Worm (Caenorhabditis elegans): ENCODE results near the gene F23D12.11.

- TF ChIP-seq ama-1 (optimal IDR thresholded peaks at IDR 0.05) (no peak), flt-1 (GFP tag; IDR thresholded peaks at IDR 0.05) (no peak), aly-1 (tag; optimal IDR thresholded peaks at IDR 0.05) (no peak), ceh-36 (tag; optimal IDR thresholded peaks at IDR 0.05) (no peak), B0310.2 (tag; optimal IDR thresholded peaks at IDR 0.05) (no peak), tra-4 (tag; optimal IDR thresholded peaks at IDR 0.05) (no peak), hnd-1 (tag; optimal IDR thresholded peaks at IDR 0.05) (no peak), hmbx-1 (tag; optimal IDR thresholded peaks at IDR 0.05) (no peak), F13C5.2 (tag; optimal IDR thresholded peaks at IDR 0.05) (no peak), tbx-37 (GFP tag; conservative IDR thresholded peaks at IDR 0.05) (no peak), hmg-4 (GFP tag; optimal IDR thresholded peaks at IDR 0.05) (no peak), tbx-11 (GFP tag; IDR thresholded peaks at IDR 0.05) (no peak)
Observed at ce11 chrX:14415641-14416040, 8.9 kb downstream of the F23D12.11 start, which contains the start of gene F23D12.10.

Measured in whole organism, early embryonic.